Comparison of ENCODE assay signal across 2 worm cellular contexts in the genomic region with DNA sequence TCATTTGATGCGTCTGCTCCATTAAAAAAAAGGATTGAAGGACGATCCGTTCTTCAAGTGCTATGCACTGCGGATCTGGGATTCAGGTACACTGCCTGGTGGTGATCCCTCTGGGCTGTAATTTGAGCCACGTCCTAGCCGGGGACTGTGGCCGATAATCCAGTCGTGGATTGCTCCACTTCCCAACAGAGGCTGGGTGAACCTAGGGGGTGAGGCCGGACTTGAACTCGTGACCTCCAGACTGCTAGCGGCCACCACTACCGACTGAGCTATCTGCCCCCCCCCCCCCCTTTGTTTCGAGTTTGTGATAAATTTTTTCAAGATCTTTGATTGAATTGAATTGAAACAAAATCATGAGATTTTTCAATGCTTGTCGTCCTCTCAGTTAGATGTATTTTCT.
A peak's percentile ranks its signal among the peaks of the same experiment; 100 is the strongest.
TF ChIP-seq lines count a peak whose summit lies in the region.
"Not testable (repeated sequence)": the region's sequence is repeated elsewhere in the genome, so short reads cannot be mapped to it uniquely, and the experiment has no call there.

No protein-coding gene starts in this region.

TF ChIP-seq in whole organism, L4 larva, 104 proteins besides CTCF, POLR2A, EP300 and RAD21:
- TF ChIP-seq set-16 (GFP tag; IDR thresholded peaks at IDR 0.05; lab: Robert Waterston, UW) (peak; percentile 83), ceh-44 (GFP tag; IDR thresholded peaks at IDR 0.05; lab: Robert Waterston, UW) (0 out of 2 replicates have a peak, but pooled peaks have one; percentile 9)

TF ChIP-seq in whole organism, young adult, 124 proteins besides CTCF, POLR2A, EP300 and RAD21:
- TF ChIP-seq zfh-2 (GFP tag; conservative IDR thresholded peaks at IDR 0.05; lab: Robert Waterston, UW) (peak; percentile 45; the same call in 1 of the 2 replicates), egrh-3 (GFP tag; IDR thresholded peaks at IDR 0.05; lab: Robert Waterston, UW) (peak; percentile 64; the same call in 1 of the 2 replicates), rpc-1 (tag; optimal IDR thresholded peaks at IDR 0.05; lab: Kevin White, UChicago) (peak; percentile 37), dox-1 (GFP tag; IDR thresholded peaks at IDR 0.05; lab: Robert Waterston, UW) (peak; percentile 12; the same call in 1 of the 2 replicates)
- TF ChIP-seq rpc-1 (optimal IDR thresholded peaks at IDR 0.05; lab: Kevin White, UChicago), result not testable (repeated sequence)
